Worm (Caenorhabditis elegans) whole organism, young adult: ENCODE data around the gene ant-1.4.

Source experiments
- Y56A3A.18 ChIP-seq: fragments of 200-800 bp; sonication (Bioruptor generic); IDR thresholded peaks from 2 replicates; pipeline ENCODE4 v1.3.6; 2022; ENCODE audit warnings: missing genetic modification reagents, missing genetic modification characterization, missing compliant biosample characterization
- bed-2 ChIP-seq: fragments of 200-800 bp; sonication (Bioruptor generic); IDR thresholded peaks from 2 replicates; pipeline ENCODE4 v1.3.6; 2022; ENCODE audit warnings: missing genetic modification reagents, missing genetic modification characterization, missing compliant biosample characterization
- cebp-2 ChIP-seq: fragments of 200-800 bp; sonication (Bioruptor generic); IDR thresholded peaks from 2 replicates; pipeline ENCODE4 v1.3.6; 2022; ENCODE audit warnings: missing genetic modification characterization, missing compliant biosample characterization
- ceh-58 ChIP-seq: fragments of 200-800 bp; sonication (Bioruptor generic); IDR thresholded peaks from 2 replicates; pipeline ENCODE4 v1.3.6; 2022; ENCODE audit warnings: missing genetic modification characterization, missing compliant biosample characterization
- fkh-3 ChIP-seq: sonication (generic microtip); optimal IDR thresholded peaks from 2 replicates; lab custom pipeline; 2016; ENCODE audit warnings: mild to moderate bottlenecking, missing genetic modification characterization, missing compliant biosample characterization
- repo-1 ChIP-seq: sonication (generic microtip); optimal IDR thresholded peaks from 2 replicates; lab custom pipeline; 2017; ENCODE audit warnings: mild to moderate bottlenecking, missing genetic modification characterization, missing compliant biosample characterization
- snpc-4 ChIP-seq, 5 experiments: fragments of 150-350 bp in 1 of 5; sonication (generic microtip) in 4 of 5; optimal IDR thresholded peaks; 2 replicates each; lab custom pipeline; 2014 to 2018; ENCODE audit warnings: missing genetic modification characterization in 5 of 5, missing biosample characterization in 3 of 5, antibody characterized with exemption in 2 of 5, mild to moderate bottlenecking in 2 of 5, missing compliant biosample characterization in 2 of 5, missing genotype in 2 of 5, moderate library complexity in 2 of 5, missing genetic modification reagents in 1 of 5
- unc-62 ChIP-seq: fragments of 150-350 bp; optimal IDR thresholded peaks from 2 replicates; lab custom pipeline; 2014; ENCODE audit warnings: missing biosample characterization, missing genetic modification reagents, missing genetic modification characterization

DNA sequence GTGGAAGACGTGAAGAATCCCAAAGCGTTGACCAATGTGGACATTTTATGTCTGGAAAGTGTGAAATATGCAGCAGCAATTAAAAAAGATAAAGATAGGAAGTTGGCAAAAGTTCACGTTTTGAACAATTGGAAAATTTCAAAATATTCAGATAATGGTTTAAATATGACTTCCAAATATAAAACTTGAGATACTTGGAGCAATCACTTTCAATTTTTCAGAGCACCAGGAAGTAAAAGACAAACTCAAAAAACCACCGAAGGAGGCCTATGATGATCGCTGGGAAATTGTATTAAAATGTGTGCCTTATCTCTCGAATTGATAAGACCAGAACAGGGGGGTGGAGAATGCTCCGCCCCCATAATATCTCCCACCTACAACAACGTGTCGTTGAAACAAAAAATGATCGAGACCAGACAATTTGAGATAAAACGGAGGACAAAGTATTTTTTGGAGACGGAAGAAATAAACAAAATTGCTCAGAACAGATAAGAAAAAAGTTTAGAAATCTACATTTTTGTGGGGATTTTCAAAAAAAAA, 8.3 kb downstream of the ant-1.4 start, which contains the start of gene eppl-1:
- TF ChIP-seq ceh-58 (no peak), repo-1 (tag; lab: Kevin White, UChicago) (no peak), bed-2 (no peak), fkh-3 (no peak), Y56A3A.18 (GFP tag; lab: Robert Waterston, UW) (no peak), snpc-4 (GFP tag; optimal IDR thresholded peaks at IDR 0.05; lab: Kevin White, UChicago) (no peak), snpc-4 (tag; optimal IDR thresholded peaks at IDR 0.05; lab: Kevin White, UChicago) (no peak), unc-62 (no peak), cebp-2 (GFP tag; lab: Robert Waterston, UW) (no peak)
